Worm (Caenorhabditis elegans) whole organism, L3 larva: Measurements from ENCODE around the gene pepm-1.
"Not testable (repeated sequence)": the region's sequence is repeated elsewhere in the genome, so short reads cannot be mapped to it uniquely, and the experiment has no call there.

Experiments
- ZK546.5 ChIP-seq: sonication (generic microtip); optimal IDR thresholded peaks from 2 replicates; lab custom pipeline; 2017; ENCODE audit warnings: missing biosample characterization, missing genetic modification characterization
- ama-1 ChIP-seq: fragments of 150-350 bp; optimal IDR thresholded peaks from 2 replicates; lab custom pipeline; 2018
- ceh-16 ChIP-seq: sonication (generic microtip); optimal IDR thresholded peaks from 2 replicates; lab custom pipeline; 2017; ENCODE audit warnings: missing biosample characterization, missing genetic modification characterization
- ceh-28 ChIP-seq: fragments of 150-350 bp; optimal IDR thresholded peaks from 2 replicates; lab custom pipeline; 2014; ENCODE audit warnings: missing biosample characterization, missing genetic modification reagents, missing genetic modification characterization
- ceh-82 ChIP-seq: fragments of 150-350 bp; optimal IDR thresholded peaks from 2 replicates; lab custom pipeline; 2014; ENCODE audit warnings: missing biosample characterization, missing genetic modification characterization
- ceh-9 ChIP-seq: sonication (generic microtip); optimal IDR thresholded peaks from 2 replicates; lab custom pipeline; 2018; ENCODE audit warnings: missing biosample characterization, missing genetic modification characterization
- daf-12 ChIP-seq: fragments of 150-350 bp; optimal IDR thresholded peaks from 2 replicates; lab custom pipeline; 2014; ENCODE audit warnings: missing biosample characterization, missing genetic modification reagents, missing genetic modification characterization
- elt-2 ChIP-seq: sonication (generic microtip); optimal IDR thresholded peaks from 2 replicates; lab custom pipeline; 2016; ENCODE audit warnings: missing genetic modification reagents, mild to moderate bottlenecking, missing genetic modification characterization, missing compliant biosample characterization
- elt-3 ChIP-seq, 3 experiments: fragments of 150-350 bp in 1 of 3; sonication (generic microtip) in 2 of 3; optimal IDR thresholded peaks; 2 replicates in 2 of 3; 4 replicates in 1 of 3; lab custom pipeline; 2014 to 2017; ENCODE audit warnings: missing biosample characterization in 3 of 3, missing genetic modification characterization in 3 of 3
- eor-1 ChIP-seq, 2 experiments: fragments of 150-350 bp; optimal IDR thresholded peaks; 2 replicates each; lab custom pipeline; 2014 to 2018; ENCODE audit warnings: missing biosample characterization in 2 of 2, missing genetic modification characterization in 2 of 2
- fkh-10 ChIP-seq: sonication (generic microtip); optimal IDR thresholded peaks from 2 replicates; lab custom pipeline; 2017; ENCODE audit warnings: missing biosample characterization, missing genetic modification reagents, missing genetic modification characterization
- fkh-2 ChIP-seq: fragments of 150-350 bp; optimal IDR thresholded peaks from 2 replicates; lab custom pipeline; 2014; ENCODE audit warnings: missing biosample characterization, missing genetic modification reagents, missing genetic modification characterization
- fos-1 ChIP-seq: fragments of 150-350 bp; optimal IDR thresholded peaks from 2 replicates; lab custom pipeline; 2014; ENCODE audit warnings: missing biosample characterization, missing genetic modification characterization
- hmg-11 ChIP-seq: sonication (generic microtip); optimal IDR thresholded peaks from 2 replicates; lab custom pipeline; 2016; ENCODE audit warnings: missing genetic modification characterization, missing compliant biosample characterization
- jun-1 ChIP-seq: fragments of 150-350 bp; optimal IDR thresholded peaks from 2 replicates; lab custom pipeline; 2014; ENCODE audit warnings: missing biosample characterization, missing genetic modification reagents, missing genetic modification characterization
- lin-15B ChIP-seq: fragments of 150-350 bp; optimal IDR thresholded peaks from 2 replicates; lab custom pipeline; 2014; ENCODE audit warnings: missing biosample characterization, missing genetic modification characterization
- lin-39 ChIP-seq: fragments of 150-350 bp; optimal IDR thresholded peaks from 2 replicates; lab custom pipeline; 2018; ENCODE audit warnings: missing biosample characterization, missing genetic modification reagents, missing genetic modification characterization
- nfya-1 ChIP-seq: sonication (generic microtip); optimal IDR thresholded peaks from 2 replicates; lab custom pipeline; 2017; ENCODE audit warnings: missing genetic modification characterization, mild to moderate bottlenecking, missing compliant biosample characterization, antibody characterized with exemption, moderate library complexity; ENCODE audit not compliant: insufficient read depth
- nhr-11 ChIP-seq: fragments of 150-350 bp; optimal IDR thresholded peaks from 2 replicates; lab custom pipeline; 2014; ENCODE audit warnings: missing biosample characterization, missing genetic modification characterization
- nhr-12 ChIP-seq: fragments of 150-350 bp; optimal IDR thresholded peaks from 2 replicates; lab custom pipeline; 2014; ENCODE audit warnings: missing biosample characterization, missing genetic modification characterization
- nhr-23 ChIP-seq: fragments of 150-350 bp; optimal IDR thresholded peaks from 2 replicates; lab custom pipeline; 2014; ENCODE audit warnings: missing biosample characterization, missing genetic modification reagents, missing genetic modification characterization
- nhr-237 ChIP-seq: fragments of 150-350 bp; optimal IDR thresholded peaks from 2 replicates; lab custom pipeline; 2014; ENCODE audit warnings: missing biosample characterization, missing genetic modification characterization
- nhr-28 ChIP-seq: fragments of 150-350 bp; optimal IDR thresholded peaks from 2 replicates; lab custom pipeline; 2014; ENCODE audit warnings: missing biosample characterization, missing genetic modification characterization
- nhr-43 ChIP-seq: sonication (generic microtip); optimal IDR thresholded peaks from 2 replicates; lab custom pipeline; 2016; ENCODE audit warnings: mild to moderate bottlenecking, missing genetic modification characterization, missing compliant biosample characterization; ENCODE audit not compliant: poor library complexity, severe bottlenecking
- nhr-67 ChIP-seq: fragments of 150-350 bp; optimal IDR thresholded peaks from 2 replicates; lab custom pipeline; 2014; ENCODE audit warnings: missing biosample characterization, missing genetic modification characterization
- nhr-76 ChIP-seq: fragments of 150-350 bp; sonication (generic microtip); optimal IDR thresholded peaks from 5 replicates; lab custom pipeline; 2014; ENCODE audit warnings: missing biosample characterization, missing genetic modification characterization
- pqm-1 ChIP-seq: fragments of 150-350 bp; optimal IDR thresholded peaks from 2 replicates; lab custom pipeline; 2017; ENCODE audit warnings: missing biosample characterization, missing genetic modification characterization, inconsistent platforms
- sea-2 ChIP-seq: fragments of 150-350 bp; sonication (generic microtip); optimal IDR thresholded peaks from 4 replicates; lab custom pipeline; 2014; ENCODE audit warnings: missing biosample characterization, missing genetic modification reagents, missing genetic modification characterization
- skn-1 ChIP-seq: fragments of 150-350 bp; optimal IDR thresholded peaks from 2 replicates; lab custom pipeline; 2014; ENCODE audit warnings: missing biosample characterization, missing genetic modification characterization
- snpc-4 ChIP-seq: fragments of 150-350 bp; optimal IDR thresholded peaks from 2 replicates; lab custom pipeline; 2014; ENCODE audit warnings: missing biosample characterization, missing genetic modification characterization
- ztf-4 ChIP-seq: fragments of 150-350 bp; optimal IDR thresholded peaks from 2 replicates; lab custom pipeline; 2014; ENCODE audit warnings: missing biosample characterization, missing genetic modification characterization

pepm-1 gene

ce11 chrV:14299569-14300064 lies 29.3 kb upstream of the pepm-1 start, which contains the start of the genes spig-3 and F14D7.12:
Gene spig-3 (minus strand): TSS chrV:14299669.
Gene F14D7.12 (plus strand): TSS chrV:14300014.
- TF ChIP-seq elt-3 (tag; optimal IDR thresholded peaks at IDR 0.05; lab: Kevin White, UChicago) = no peak
- TF ChIP-seq elt-2 (tag; lab: Kevin White, UChicago) = no peak
- TF ChIP-seq nhr-43 (tag; lab: Kevin White, UChicago) = no peak
- no peak for TF ChIP-seq hmg-11
- no peak for TF ChIP-seq daf-12 (tag; lab: Kevin White, UChicago)
- TF ChIP-seq lin-39 (tag; lab: Kevin White, UChicago) = no peak
- TF ChIP-seq ama-1 (lab: Kevin White, UChicago) = no peak
- no peak for TF ChIP-seq nhr-12 (tag; lab: Kevin White, UChicago)
- no peak for TF ChIP-seq eor-1 (tag; optimal IDR thresholded peaks at IDR 0.05; lab: Kevin White, UChicago)
- TF ChIP-seq nhr-237 = no peak
- no peak for TF ChIP-seq ceh-82 (tag; lab: Kevin White, UChicago)
- TF ChIP-seq, all 47 proteins: peak for 0

- TF ChIP-seq ztf-4 (no peak), elt-2 (tag; lab: Kevin White, UChicago) (peak; percentile 59), nhr-67 (tag; lab: Kevin White, UChicago) (no peak), pqm-1 (tag; lab: Kevin White, UChicago) (peak; percentile 33), nhr-76 (tag; lab: Kevin White, UChicago) (no peak), daf-12 (tag; lab: Kevin White, UChicago) (no peak), nhr-237 (no peak), fkh-10 (GFP tag; lab: Kevin White, UChicago) (no peak), lin-15B (tag; lab: Kevin White, UChicago) (no peak), ceh-82 (tag; lab: Kevin White, UChicago) (no peak)
Observed at ce11 chrV:14301076-14301475, 27.8 kb upstream of the pepm-1 start, which contains the start of gene F14D7.6. Gene F14D7.6 (plus strand): TSS chrV:14301413.

- not testable (repeated sequence) for TF ChIP-seq fkh-2, ceh-9, nhr-11 (tag; lab: Kevin White, UChicago)
- TF ChIP-seq, all 47 proteins: peak for 0; not testable (repeated sequence) for 47
Observed at ce11 chrV:14306771-14307170, 22.1 kb upstream of the pepm-1 start, which contains the start of gene spig-4. Gene spig-4 (minus strand): TSS chrV:14306871.

ce11 chrV:14308164-14308563 lies 20.7 kb upstream of the pepm-1 start, which contains the start of gene spig-5:
Gene spig-5 (plus strand): TSS chrV:14308464.
- TF ChIP-seq fkh-2 (tag; lab: Kevin White, UChicago); elt-3 (tag; optimal IDR thresholded peaks at IDR 0.05; lab: Kevin White, UChicago); fos-1 (tag; lab: Kevin White, UChicago): not testable (repeated sequence)

- not testable (repeated sequence) for TF ChIP-seq ama-1 (lab: Kevin White, UChicago); jun-1; nhr-28 (tag; lab: Kevin White, UChicago)
Observed at ce11 chrV:14309632-14310031, 19.3 kb upstream of the pepm-1 start, which contains the start of gene F14D7.14. Gene F14D7.14 (plus strand): TSS chrV:14309932.

ce11 chrV:14311115-14311514 lies 17.8 kb upstream of the pepm-1 start, which contains the start of gene ddn-3:
Gene ddn-3 (minus strand): TSS chrV:14311215.
- TF ChIP-seq nhr-76 (tag; lab: Kevin White, UChicago) = no peak
- no peak for TF ChIP-seq ceh-82 (tag; lab: Kevin White, UChicago)
- TF ChIP-seq skn-1 = no peak
- TF ChIP-seq pqm-1 (tag; lab: Kevin White, UChicago) = no peak
- TF ChIP-seq hmg-11 = no peak
- no peak for TF ChIP-seq ceh-28 (tag; lab: Kevin White, UChicago)
- no peak for TF ChIP-seq nhr-43 (tag; lab: Kevin White, UChicago)
- TF ChIP-seq daf-12 (tag; lab: Kevin White, UChicago) = no peak
- no peak for TF ChIP-seq jun-1
- TF ChIP-seq ceh-16 (tag; lab: Kevin White, UChicago) = no peak
- TF ChIP-seq snpc-4 (tag; lab: Kevin White, UChicago) = no peak
- TF ChIP-seq ama-1 (lab: Kevin White, UChicago) = no peak
- no peak for TF ChIP-seq lin-39 (tag; lab: Kevin White, UChicago)
- TF ChIP-seq nfya-1 = no peak
- no peak for TF ChIP-seq nhr-23 (tag; lab: Kevin White, UChicago)
- no peak for TF ChIP-seq lin-15B (tag; lab: Kevin White, UChicago)
- TF ChIP-seq ztf-4 = no peak
- no peak for TF ChIP-seq sea-2 (GFP tag; lab: Kevin White, UChicago)
- no peak for TF ChIP-seq ZK546.5 (tag; lab: Kevin White, UChicago)
- no peak for TF ChIP-seq elt-3 (tag; optimal IDR thresholded peaks at IDR 0.05; lab: Kevin White, UChicago)
